Fruit fly (Drosophila melanogaster) whole organism, embryonic: Measurements from ENCODE around the gene CG15767.
A peak's percentile ranks its signal among the peaks of the same experiment; 100 is the strongest.

ENCODE experiments used
- CG10267 ChIP-seq: fragments of 200-800 bp; sonication (Bioruptor generic); optimal IDR thresholded peaks from 2 replicates; lab custom pipeline; 2018; ENCODE audit warnings: missing biosample characterization, mild to moderate bottlenecking, missing genetic modification characterization, moderate library complexity
- CG11456 ChIP-seq: fragments of 200-800 bp; sonication (Bioruptor generic); IDR thresholded peaks from 3 replicates; pipeline ENCODE4 v1.3.6; 2022; ENCODE audit warnings: missing biosample characterization, missing genetic modification characterization
- CG11723 ChIP-seq: fragments of 200-800 bp; sonication (Bioruptor generic); optimal IDR thresholded peaks from 2 replicates; lab custom pipeline; 2017; ENCODE audit warnings: missing biosample characterization, mild to moderate bottlenecking, missing genetic modification characterization
- CG12219 ChIP-seq: fragments of 200-800 bp; sonication (Bioruptor generic); optimal IDR thresholded peaks from 3 replicates; lab custom pipeline; 2018; ENCODE audit warnings: missing biosample characterization, mild to moderate bottlenecking, missing genetic modification characterization
- CG12236 ChIP-seq: fragments of 200-800 bp; sonication (Bioruptor generic); optimal IDR thresholded peaks from 2 replicates; lab custom pipeline; 2016; ENCODE audit warnings: missing biosample characterization, missing genetic modification characterization
- CG1647 ChIP-seq: fragments of 200-800 bp; sonication (Bioruptor generic); optimal IDR thresholded peaks from 3 replicates; lab custom pipeline; 2016; ENCODE audit warnings: missing biosample characterization, missing genetic modification characterization
- CG17612 ChIP-seq: fragments of 200-800 bp; sonication (Bioruptor generic); IDR thresholded peaks from 2 replicates; pipeline ENCODE4 v1.3.6; 2022; ENCODE audit warnings: missing biosample characterization, missing genetic modification characterization
- CG2129 ChIP-seq: fragments of 200-800 bp; sonication (Bioruptor generic); IDR thresholded peaks from 2 replicates; pipeline ENCODE4 v1.3.6; 2022; ENCODE audit warnings: missing biosample characterization, missing genetic modification characterization; ENCODE audit not compliant: partially characterized antibody
- CG2712 ChIP-seq: fragments of 200-800 bp; optimal IDR thresholded peaks from 3 replicates; lab custom pipeline; 2019; ENCODE audit warnings: missing biosample characterization, mild to moderate bottlenecking, missing genetic modification characterization, moderate library complexity
- CG2875 ChIP-seq: fragments of 200-800 bp; sonication (Bioruptor generic); optimal IDR thresholded peaks from 2 replicates; lab custom pipeline; 2017; ENCODE audit warnings: missing biosample characterization, mild to moderate bottlenecking, missing genetic modification characterization, missing genetic modification reagents
- CG3163 ChIP-seq: fragments of 200-800 bp; sonication (Bioruptor generic); optimal IDR thresholded peaks from 3 replicates; lab custom pipeline; 2016; ENCODE audit warnings: missing biosample characterization, missing genetic modification characterization
- CG32772 ChIP-seq: fragments of 200-800 bp; sonication (Bioruptor generic); IDR thresholded peaks from 2 replicates; pipeline ENCODE4 v1.3.6; 2022; ENCODE audit warnings: missing biosample characterization, missing genetic modification characterization
- CG4328 ChIP-seq: fragments of 200-800 bp; sonication (Bioruptor generic); optimal IDR thresholded peaks from 3 replicates; lab custom pipeline; 2017; ENCODE audit warnings: missing biosample characterization, missing genetic modification reagents, missing genetic modification characterization
- CG5245 ChIP-seq: fragments of 200-800 bp; sonication (Bioruptor generic); optimal IDR thresholded peaks from 3 replicates; lab custom pipeline; 2016; ENCODE audit warnings: missing biosample characterization, missing genetic modification characterization
- CG6854 ChIP-seq: fragments of 200-800 bp; sonication (Bioruptor generic); optimal IDR thresholded peaks from 3 replicates; lab custom pipeline; 2017; ENCODE audit warnings: missing biosample characterization, mild to moderate bottlenecking, missing genetic modification characterization
- CG9215 ChIP-seq: fragments of 200-800 bp; sonication (Bioruptor generic); IDR thresholded peaks from 2 replicates; pipeline ENCODE4 v1.3.6; 2022; ENCODE audit warnings: missing biosample characterization, missing genetic modification characterization
- CG9797 ChIP-seq: fragments of 200-800 bp; sonication (Bioruptor generic); optimal IDR thresholded peaks from 3 replicates; lab custom pipeline; 2018; ENCODE audit warnings: missing biosample characterization, mild to moderate bottlenecking, missing genetic modification characterization
- CkIIα-i1 ChIP-seq: fragments of 200-800 bp; sonication (Bioruptor generic); IDR thresholded peaks from 2 replicates; pipeline ENCODE4 v1.3.6; 2022; ENCODE audit warnings: missing biosample characterization, missing genetic modification characterization
- Dll ChIP-seq: fragments of 200-800 bp; sonication (Bioruptor generic); IDR thresholded peaks from 4 replicates; pipeline ENCODE4 v1.3.6; 2022; ENCODE audit warnings: missing biosample characterization, missing genetic modification characterization; ENCODE audit not compliant: partially characterized antibody
- Drgx ChIP-seq: fragments of 200-800 bp; sonication (Bioruptor generic); IDR thresholded peaks from 2 replicates; pipeline ENCODE4 v1.3.6; 2022; ENCODE audit warnings: missing biosample characterization, missing genetic modification characterization
- Fer1 ChIP-seq: fragments of 200-800 bp; sonication (Bioruptor generic); optimal IDR thresholded peaks from 2 replicates; lab custom pipeline; 2017; ENCODE audit warnings: missing biosample characterization, mild to moderate bottlenecking, missing genetic modification characterization
- Fer2 ChIP-seq: fragments of 200-800 bp; sonication (Bioruptor generic); optimal IDR thresholded peaks from 2 replicates; lab custom pipeline; 2018; ENCODE audit warnings: missing biosample characterization, mild to moderate bottlenecking, missing genetic modification characterization, moderate library complexity
- Hey ChIP-seq: fragments of 200-800 bp; sonication (Bioruptor generic); optimal IDR thresholded peaks from 3 replicates; lab custom pipeline; 2018; ENCODE audit warnings: missing biosample characterization, mild to moderate bottlenecking, missing genetic modification characterization
- HmgD ChIP-seq: fragments of 200-800 bp; sonication (Bioruptor generic); optimal IDR thresholded peaks from 3 replicates; lab custom pipeline; 2016; ENCODE audit warnings: missing biosample characterization, missing genetic modification characterization
- Hmx ChIP-seq: fragments of 200-800 bp; sonication (Bioruptor generic); optimal IDR thresholded peaks from 2 replicates; lab custom pipeline; 2016; ENCODE audit warnings: missing biosample characterization, missing genetic modification characterization
- Hr39 ChIP-seq: fragments of >200 bp; optimal IDR thresholded peaks from 2 replicates; lab custom pipeline; 2017
- Hr51 ChIP-seq, 2 experiments: fragments of 200-800 bp; sonication (Bioruptor generic); optimal IDR thresholded peaks; 2 replicates in 1 of 2; 3 replicates in 1 of 2; lab custom pipeline; 2016 to 2018; ENCODE audit warnings: missing biosample characterization in 2 of 2, missing genetic modification characterization in 2 of 2, mild to moderate bottlenecking in 1 of 2, moderate library complexity in 1 of 2
- Max ChIP-seq: fragments of 200-800 bp; sonication (Bioruptor generic); optimal IDR thresholded peaks from 2 replicates; lab custom pipeline; 2016; ENCODE audit warnings: missing biosample characterization, mild to moderate bottlenecking, missing genetic modification characterization
- NFAT ChIP-seq: fragments of 200-800 bp; sonication (Bioruptor generic); IDR thresholded peaks from 2 replicates; pipeline ENCODE4 v1.3.6; 2022; ENCODE audit warnings: missing biosample characterization, missing genetic modification characterization
- Pdp1 ChIP-seq, 2 experiments: fragments of 200-800 bp; sonication (Bioruptor generic); optimal IDR thresholded peaks; 3 replicates each; lab custom pipeline; 2016; ENCODE audit warnings: missing biosample characterization in 2 of 2, missing genetic modification characterization in 2 of 2, mild to moderate bottlenecking in 1 of 2, moderate library complexity in 1 of 2
- Rx ChIP-seq: fragments of 200-800 bp; sonication (Bioruptor generic); IDR thresholded peaks from 2 replicates; pipeline ENCODE4 v1.3.6; 2022; ENCODE audit warnings: missing biosample characterization, missing genetic modification characterization
- Ssrp ChIP-seq: fragments of 200-800 bp; sonication (Bioruptor generic); optimal IDR thresholded peaks from 2 replicates; lab custom pipeline; 2018; ENCODE audit warnings: missing biosample characterization, mild to moderate bottlenecking, missing genetic modification characterization, moderate library complexity
- abd-A ChIP-seq: fragments of 200-800 bp; sonication (Bioruptor generic); optimal IDR thresholded peaks from 3 replicates; lab custom pipeline; 2019; ENCODE audit warnings: missing biosample characterization, mild to moderate bottlenecking, missing genetic modification characterization, moderate library complexity
- btn ChIP-seq: fragments of 200-800 bp; sonication (Bioruptor generic); optimal IDR thresholded peaks from 2 replicates; lab custom pipeline; 2016; ENCODE audit warnings: missing biosample characterization, missing genetic modification characterization
- caup ChIP-seq: fragments of 200-800 bp; sonication (Bioruptor generic); optimal IDR thresholded peaks from 3 replicates; lab custom pipeline; 2017; ENCODE audit warnings: missing biosample characterization, mild to moderate bottlenecking, missing genetic modification characterization, moderate library complexity; ENCODE audit not compliant: severe bottlenecking
- cwo ChIP-seq: fragments of 200-800 bp; sonication (Bioruptor generic); optimal IDR thresholded peaks from 3 replicates; lab custom pipeline; 2017; ENCODE audit warnings: missing biosample characterization, missing genetic modification characterization, mild to moderate bottlenecking, moderate library complexity, missing genetic modification reagents
- dimm ChIP-seq: fragments of 200-800 bp; sonication (Bioruptor generic); IDR thresholded peaks from 2 replicates; pipeline ENCODE4 v1.3.6; 2022; ENCODE audit warnings: missing biosample characterization, missing genetic modification characterization
- esg ChIP-seq: fragments of 200-800 bp; sonication (Bioruptor generic); conservative IDR thresholded peaks from 2 replicates; pipeline ENCODE4 v1.3.6; 2022; ENCODE audit warnings: missing biosample characterization, missing genetic modification characterization
- inv ChIP-seq: fragments of 200-800 bp; sonication (Bioruptor generic); IDR thresholded peaks from 2 replicates; pipeline ENCODE4 v1.3.6; 2022; ENCODE audit warnings: missing biosample characterization, missing genetic modification characterization; ENCODE audit not compliant: partially characterized antibody
- lmd ChIP-seq: fragments of 200-800 bp; sonication (Bioruptor generic); IDR thresholded peaks from 2 replicates; pipeline ENCODE4 v1.3.6; 2022; ENCODE audit warnings: missing biosample characterization, missing genetic modification characterization
- onecut ChIP-seq: fragments of 200-800 bp; sonication (Bioruptor generic); IDR thresholded peaks from 2 replicates; pipeline ENCODE4 v1.3.6; 2022; ENCODE audit warnings: missing biosample characterization, missing genetic modification characterization
- pfk ChIP-seq: fragments of 200-800 bp; sonication (Bioruptor generic); optimal IDR thresholded peaks from 2 replicates; lab custom pipeline; 2018; ENCODE audit warnings: missing biosample characterization, mild to moderate bottlenecking, missing genetic modification characterization, moderate library complexity
- sens-2 ChIP-seq: fragments of 200-800 bp; sonication (Bioruptor generic); IDR thresholded peaks from 2 replicates; pipeline ENCODE4 v1.3.6; 2022; ENCODE audit warnings: missing biosample characterization, missing genetic modification characterization
- slbo ChIP-seq: fragments of 200-800 bp; sonication (Bioruptor generic); IDR thresholded peaks from 2 replicates; pipeline ENCODE4 v1.3.6; 2022; ENCODE audit warnings: missing biosample characterization, missing genetic modification characterization
- tgo ChIP-seq: fragments of 200-800 bp; sonication (Bioruptor generic); IDR thresholded peaks from 3 replicates; pipeline ENCODE4 v1.3.6; 2022; ENCODE audit warnings: missing biosample characterization, missing genetic modification characterization
- toy ChIP-seq: fragments of 200-800 bp; sonication (Bioruptor generic); IDR thresholded peaks from 2 replicates; pipeline ENCODE4 v1.3.6; 2022; ENCODE audit warnings: missing biosample characterization, missing genetic modification characterization
- unpg ChIP-seq: fragments of 200-800 bp; sonication (Bioruptor generic); optimal IDR thresholded peaks from 3 replicates; lab custom pipeline; 2018; ENCODE audit warnings: missing biosample characterization, mild to moderate bottlenecking, missing genetic modification characterization, moderate library complexity
- zfh1 ChIP-seq: fragments of 200-800 bp; sonication (Bioruptor generic); IDR thresholded peaks from 3 replicates; pipeline ENCODE4 v1.3.6; 2022; ENCODE audit warnings: missing biosample characterization, missing genetic modification characterization

The CG15767 gene

DNA sequence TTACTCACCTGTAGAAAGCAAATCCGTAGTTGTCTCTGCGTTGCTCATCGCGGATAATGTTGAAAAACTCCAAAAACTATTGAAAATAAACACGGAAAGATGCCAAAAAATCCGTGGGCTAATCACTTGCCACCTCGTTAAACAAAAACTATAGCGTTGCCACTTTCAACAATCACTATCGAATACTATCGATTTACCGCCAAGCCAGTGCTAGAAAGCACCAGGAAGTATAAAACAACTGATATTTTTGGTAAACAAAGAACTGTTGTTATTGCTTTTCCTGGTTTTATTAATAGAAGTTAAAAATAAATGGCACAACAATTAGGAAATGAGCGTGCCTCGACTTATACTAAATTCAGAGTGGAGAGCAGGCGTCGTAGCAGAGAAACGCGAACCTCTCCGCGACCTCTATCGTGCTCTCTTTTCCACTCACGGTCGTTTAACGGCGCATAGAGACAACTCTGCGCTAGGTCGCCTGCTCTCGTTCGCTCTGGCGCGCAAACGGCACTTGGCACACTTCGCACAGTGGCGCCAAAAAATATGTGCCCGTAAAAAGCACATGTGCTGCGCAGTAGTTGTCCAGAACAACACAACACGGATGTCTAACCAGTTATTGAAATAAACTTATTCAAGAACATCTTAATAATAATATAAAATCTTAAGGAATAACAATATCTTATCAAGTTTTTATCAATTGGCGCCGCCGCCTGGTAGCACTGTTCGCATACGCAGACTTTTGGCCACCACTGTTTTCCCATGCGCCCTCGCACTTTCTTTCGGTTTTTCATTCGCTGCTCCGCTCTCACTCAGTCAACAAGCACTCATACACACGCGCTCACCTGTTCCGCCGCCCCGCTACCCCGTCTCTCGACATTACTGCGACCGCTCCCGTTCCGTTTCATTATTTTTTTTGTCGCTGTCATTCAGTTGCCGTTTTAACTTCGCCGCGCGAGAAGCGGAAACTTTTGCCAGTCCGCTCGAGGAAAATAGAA lies 34.2 kb upstream of the CG15767 start, which contains the start of the genes lin-52 and CG15771 (continued):
- TF ChIP-seq unpg (GFP tag; lab: Kevin White, UChicago) (peak; percentile 94), caup (GFP tag; lab: Kevin White, UChicago) (peak; percentile 94), CG3163 (peak; percentile 25), CG17612 (peak; percentile 76), Dll (peak; percentile 57; the same call in 2 of the 4 replicates), Drgx (GFP tag; lab: Robert Waterston, UW) (peak; percentile 97), CG1647 (GFP tag; lab: Kevin White, UChicago) (peak; percentile 53), dimm (GFP tag; lab: Robert Waterston, UW) (peak; percentile 84; the same call in 1 of the 2 replicates), btn (GFP tag; lab: Kevin White, UChicago) (peak; percentile 3), Fer2 (tag; lab: Kevin White, UChicago) (peak; percentile 90), Pdp1 (GFP tag; optimal IDR thresholded peaks at IDR 0.05; lab: Kevin White, UChicago) (peak; percentile 63 to 86), Rx (GFP tag; lab: Robert Waterston, UW) (peak; percentile 90), Hr39 (no peak), CG2129 (no peak), cwo (GFP tag; lab: Kevin White, UChicago) (peak; percentile 95), Hr51 (GFP tag; optimal IDR thresholded peaks at IDR 0.05; lab: Kevin White, UChicago) (peak; percentile 65 to 96), CG12219 (peak; percentile 92), lmd (GFP tag; lab: Robert Waterston, UW) (peak; percentile 97), toy (GFP tag; lab: Robert Waterston, UW) (peak; percentile 79), abd-A (tag; lab: Kevin White, UChicago) (peak; percentile 86), CG2875 (GFP tag; lab: Kevin White, UChicago) (peak; percentile 91), Ssrp (tag; lab: Kevin White, UChicago) (peak; percentile 91), CG32772 (GFP tag; lab: Robert Waterston, UW) (peak; percentile 94), CG2712 (tag; lab: Kevin White, UChicago) (peak; percentile 96), CG11723 (GFP tag; lab: Kevin White, UChicago) (peak; percentile 94), tgo (GFP tag; lab: Robert Waterston, UW) (peak; percentile 96), NFAT (peak; percentile 87; the same call in 1 of the 2 replicates), esg (GFP tag; lab: Robert Waterston, UW) (peak; percentile 96), zfh1 (GFP tag; lab: Robert Waterston, UW) (peak; percentile 94), HmgD (GFP tag; lab: Kevin White, UChicago) (peak; percentile 43), CG9797 (peak; percentile 45), slbo (GFP tag; lab: Robert Waterston, UW) (peak; percentile 96), CG9215 (GFP tag; lab: Robert Waterston, UW) (peak; percentile 96), CG4328 (GFP tag; lab: Kevin White, UChicago) (peak; percentile 97), Hey (tag; lab: Kevin White, UChicago) (peak; percentile 81), CG11456 (GFP tag; lab: Robert Waterston, UW) (peak; percentile 93), inv (GFP tag; lab: Robert Waterston, UW) (peak; percentile 40; the same call in 1 of the 2 replicates), sens-2 (GFP tag; lab: Robert Waterston, UW) (peak; percentile 76), Max (peak; percentile 95), onecut (GFP tag; lab: Robert Waterston, UW) (peak; percentile 91), CG10267 (tag; lab: Kevin White, UChicago) (peak; percentile 95), CG5245 (GFP tag; lab: Kevin White, UChicago) (peak; percentile 83), CG6854 (GFP tag; lab: Kevin White, UChicago) (peak; percentile 95), CG12236 (GFP tag; lab: Kevin White, UChicago) (peak; percentile 22), Fer1 (GFP tag; lab: Kevin White, UChicago) (peak; percentile 98), CkIIα-i1 (GFP tag; lab: Robert Waterston, UW) (peak; percentile 76), Hmx (peak; percentile 79), pfk (GFP tag; lab: Kevin White, UChicago) (peak; percentile 89)
